Worm (Caenorhabditis elegans) whole organism, mixed stage, embryonic: ENCODE measurements around the gene F47B7.4.

Experiments used
- bed-3 ChIP-seq: fragments of 200-800 bp; sonication (Bioruptor generic); optimal IDR thresholded peaks from 3 replicates; lab custom pipeline; 2018; ENCODE audit warnings: mild to moderate bottlenecking, missing genetic modification characterization, moderate library complexity, missing compliant biosample characterization
- blmp-1 ChIP-seq: fragments of 150-350 bp; optimal IDR thresholded peaks from 2 replicates; lab custom pipeline; 2014; ENCODE audit warnings: missing biosample characterization, missing genetic modification characterization
- ceh-39 ChIP-seq: fragments of 150-350 bp; optimal IDR thresholded peaks from 2 replicates; lab custom pipeline; 2014; ENCODE audit warnings: missing biosample characterization, missing genetic modification characterization
- ceh-43 ChIP-seq: fragments of 200-800 bp; sonication (Bioruptor generic); optimal IDR thresholded peaks from 2 replicates; lab custom pipeline; 2018; ENCODE audit warnings: mild to moderate bottlenecking, missing genetic modification characterization, moderate library complexity, missing compliant biosample characterization
- ceh-83 ChIP-seq: fragments of 200-800 bp; sonication (Bioruptor generic); optimal IDR thresholded peaks from 2 replicates; lab custom pipeline; 2018; ENCODE audit warnings: mild to moderate bottlenecking, missing genetic modification characterization, missing compliant biosample characterization
- ces-1 ChIP-seq: fragments of 150-350 bp; optimal IDR thresholded peaks from 2 replicates; lab custom pipeline; 2014; ENCODE audit warnings: missing biosample characterization, missing genetic modification reagents, missing genetic modification characterization
- cnd-1 ChIP-seq: fragments of 200-800 bp; sonication (Bioruptor generic); optimal IDR thresholded peaks from 2 replicates; lab custom pipeline; 2018; ENCODE audit warnings: mild to moderate bottlenecking, missing genetic modification characterization, missing compliant biosample characterization
- drap-1 ChIP-seq: fragments of 200-800 bp; sonication (Bioruptor generic); optimal IDR thresholded peaks from 3 replicates; lab custom pipeline; 2018; ENCODE audit warnings: mild to moderate bottlenecking, missing genetic modification characterization, missing compliant biosample characterization
- elt-1 ChIP-seq: sonication (generic microtip); optimal IDR thresholded peaks from 2 replicates; lab custom pipeline; 2017; ENCODE audit warnings: missing genetic modification characterization, mild to moderate bottlenecking, missing compliant biosample characterization, antibody characterized with exemption, moderate library complexity, borderline replicate concordance; ENCODE audit not compliant: insufficient read depth
- elt-3 ChIP-seq: fragments of 150-350 bp; optimal IDR thresholded peaks from 2 replicates; lab custom pipeline; 2014; ENCODE audit warnings: missing biosample characterization, missing genetic modification characterization
- flh-1 ChIP-seq: fragments of 200-800 bp; sonication (Bioruptor generic); optimal IDR thresholded peaks from 2 replicates; lab custom pipeline; 2018; ENCODE audit warnings: mild to moderate bottlenecking, missing genetic modification characterization, moderate library complexity, missing compliant biosample characterization
- ham-2 ChIP-seq: fragments of 200-800 bp; sonication (Bioruptor generic); optimal IDR thresholded peaks from 2 replicates; lab custom pipeline; 2018; ENCODE audit warnings: mild to moderate bottlenecking, missing genetic modification characterization, missing compliant biosample characterization
- hlh-1 ChIP-seq: fragments of 150-350 bp; optimal IDR thresholded peaks from 2 replicates; lab custom pipeline; 2014; ENCODE audit warnings: missing biosample characterization, missing genetic modification reagents, missing genetic modification characterization
- lin-13 ChIP-seq: fragments of 150-350 bp; optimal IDR thresholded peaks from 2 replicates; lab custom pipeline; 2014; ENCODE audit warnings: missing biosample characterization, missing genetic modification characterization
- lin-32 ChIP-seq: fragments of 200-800 bp; sonication (Bioruptor generic); optimal IDR thresholded peaks from 2 replicates; lab custom pipeline; 2018; ENCODE audit warnings: mild to moderate bottlenecking, missing genetic modification characterization, missing compliant biosample characterization
- lsy-2 ChIP-seq: fragments of 150-350 bp; optimal IDR thresholded peaks from 2 replicates; lab custom pipeline; 2014; ENCODE audit warnings: missing biosample characterization, missing genetic modification characterization
- mab-5 ChIP-seq: fragments of 150-350 bp; optimal IDR thresholded peaks from 2 replicates; lab custom pipeline; 2014; ENCODE audit warnings: missing biosample characterization, missing genetic modification characterization
- mep-1 ChIP-seq: fragments of 150-350 bp; optimal IDR thresholded peaks from 2 replicates; lab custom pipeline; 2017; ENCODE audit warnings: missing biosample characterization, missing genetic modification reagents, missing genetic modification characterization, inconsistent platforms
- mls-2 ChIP-seq: sonication (generic microtip); optimal IDR thresholded peaks from 2 replicates; lab custom pipeline; 2016; ENCODE audit warnings: mild to moderate bottlenecking, missing genetic modification characterization, moderate library complexity, missing compliant biosample characterization
- nhr-12 ChIP-seq: fragments of 150-350 bp; optimal IDR thresholded peaks from 2 replicates; lab custom pipeline; 2014; ENCODE audit warnings: missing biosample characterization, missing genetic modification characterization
- nhr-2 ChIP-seq: fragments of 150-350 bp; optimal IDR thresholded peaks from 2 replicates; lab custom pipeline; 2014; ENCODE audit warnings: missing biosample characterization, missing genetic modification characterization
- nhr-237 ChIP-seq: fragments of 150-350 bp; optimal IDR thresholded peaks from 2 replicates; lab custom pipeline; 2014; ENCODE audit warnings: missing biosample characterization, missing genetic modification characterization
- nhr-76 ChIP-seq: sonication (generic microtip); optimal IDR thresholded peaks from 2 replicates; lab custom pipeline; 2017; ENCODE audit warnings: missing biosample characterization, missing genetic modification characterization
- pha-4 ChIP-seq: fragments of 150-350 bp; optimal IDR thresholded peaks from 2 replicates; lab custom pipeline; 2018; ENCODE audit warnings: missing biosample characterization, missing genetic modification reagents, missing genetic modification characterization
- sem-2 ChIP-seq: fragments of 200-800 bp; sonication (Bioruptor generic); optimal IDR thresholded peaks from 2 replicates; lab custom pipeline; 2018; ENCODE audit warnings: mild to moderate bottlenecking, missing genetic modification characterization, missing compliant biosample characterization
- snpc-4 ChIP-seq: fragments of 150-350 bp; optimal IDR thresholded peaks from 2 replicates; lab custom pipeline; 2014; ENCODE audit warnings: missing biosample characterization, missing genetic modification characterization
- sptf-1 ChIP-seq: sonication (generic microtip); optimal IDR thresholded peaks from 2 replicates; lab custom pipeline; 2017; ENCODE audit warnings: mild to moderate bottlenecking, missing genetic modification characterization, moderate library complexity, missing compliant biosample characterization
- tbx-8 ChIP-seq: fragments of 200-800 bp; sonication (Bioruptor generic); optimal IDR thresholded peaks from 2 replicates; lab custom pipeline; 2018; ENCODE audit warnings: mild to moderate bottlenecking, missing genetic modification characterization, moderate library complexity, missing compliant biosample characterization
- unc-120 ChIP-seq: sonication (generic microtip); optimal IDR thresholded peaks from 2 replicates; lab custom pipeline; 2017; ENCODE audit warnings: missing genetic modification characterization, missing compliant biosample characterization; ENCODE audit not compliant: poor library complexity, severe bottlenecking
- unc-39 ChIP-seq: fragments of 150-350 bp; optimal IDR thresholded peaks from 2 replicates; lab custom pipeline; 2014; ENCODE audit warnings: missing biosample characterization, missing genetic modification characterization
- unc-62 ChIP-seq: fragments of 150-350 bp; optimal IDR thresholded peaks from 2 replicates; lab custom pipeline; 2014; ENCODE audit warnings: missing biosample characterization, missing genetic modification reagents, missing genetic modification characterization
- zip-8 ChIP-seq: fragments of 150-350 bp; optimal IDR thresholded peaks from 2 replicates; lab custom pipeline; 2014; ENCODE audit warnings: missing biosample characterization, missing genetic modification characterization

F47B7.4 gene

DNA sequence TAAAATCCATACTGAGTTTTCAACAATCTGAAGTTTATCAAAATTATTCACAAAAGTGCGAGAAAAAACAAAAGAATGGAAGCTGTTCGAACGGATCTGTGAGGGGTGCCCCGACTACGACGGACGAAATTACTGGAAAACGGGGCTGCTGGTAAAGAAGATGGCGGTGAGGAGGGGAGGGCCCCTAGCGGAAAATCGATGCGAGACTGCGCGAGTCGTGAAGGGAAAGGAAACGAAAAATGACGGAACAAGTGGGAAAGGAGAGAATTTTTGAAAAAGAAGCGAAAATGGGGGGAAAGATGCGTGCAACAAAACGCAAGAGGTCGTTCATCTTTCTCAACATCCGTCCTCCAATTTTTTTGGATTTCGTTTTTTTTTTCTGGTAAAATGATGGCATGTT is 36.3 kb upstream of the F47B7.4 start:
- peak; percentile 28 for TF ChIP-seq mls-2
- TF ChIP-seq mep-1 (tag; lab: Kevin White, UChicago), result peak; percentile 26
- TF ChIP-seq unc-62 (GFP tag; lab: Kevin White, UChicago), result no peak
- TF ChIP-seq, all 35 proteins: peak for 2

- no peak for TF ChIP-seq zip-8 (tag; lab: Kevin White, UChicago)
Measured at ce11 chrX:3798288-3798687, 31.8 kb upstream of the F47B7.4 start.

- no peak for TF ChIP-seq ceh-83 (GFP tag; lab: Kevin White, UChicago)
- TF ChIP-seq sptf-1 (tag; lab: Kevin White, UChicago), result no peak
- no peak for TF ChIP-seq nhr-76
- TF ChIP-seq ceh-43, result no peak
- TF ChIP-seq mab-5, result no peak
- TF ChIP-seq unc-120 (tag; lab: Kevin White, UChicago), result no peak
- TF ChIP-seq tbx-8, result no peak
- TF ChIP-seq elt-1, result no peak
- TF ChIP-seq ham-2 (GFP tag; lab: Kevin White, UChicago), result no peak
- no peak for TF ChIP-seq drap-1
- TF ChIP-seq ceh-39 (tag; lab: Kevin White, UChicago), result no peak
- TF ChIP-seq ces-1 (GFP tag; lab: Kevin White, UChicago), result no peak
- no peak for TF ChIP-seq nhr-2 (tag; lab: Kevin White, UChicago)
Measured at ce11 chrX:3797882-3798281, 31.4 kb upstream of the F47B7.4 start, which contains the start of gene abu-10. TSS of gene abu-10 (plus strand) at chrX:3798182.

ce11 chrX:3795642-3796041 is 29.2 kb upstream of the F47B7.4 start, which contains the start of gene F35A5.5:
TSS of gene F35A5.5 (minus strand) at chrX:3795742.
- TF ChIP-seq drap-1 (no peak), mab-5 (no peak), elt-1 (no peak)

DNA sequence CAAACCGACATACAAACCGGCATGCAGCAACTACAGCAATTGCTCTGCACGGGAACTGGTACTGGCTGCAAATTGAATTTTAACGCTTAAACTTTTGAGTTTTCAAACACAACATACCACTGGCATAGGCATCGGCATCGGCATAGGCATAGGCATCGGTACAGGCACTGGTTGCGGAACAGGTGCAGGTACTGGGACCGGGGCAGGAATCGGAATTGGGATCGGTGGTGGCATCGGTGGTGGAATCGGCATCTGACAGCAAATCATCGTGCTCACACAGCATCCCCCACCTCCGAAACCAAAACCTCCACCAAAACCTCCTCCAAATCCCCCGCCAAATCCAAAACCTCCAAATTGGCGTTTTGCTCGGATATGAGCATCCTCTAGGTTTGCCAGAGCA is 27.7 kb upstream of the F47B7.4 start:
- no peak for TF ChIP-seq nhr-76
- TF ChIP-seq nhr-2 (tag; lab: Kevin White, UChicago), result no peak
- no peak for TF ChIP-seq flh-1 (GFP tag; lab: Kevin White, UChicago)
- no peak for TF ChIP-seq ces-1 (GFP tag; lab: Kevin White, UChicago)
- TF ChIP-seq nhr-237 (tag; lab: Kevin White, UChicago), result no peak
- no peak for TF ChIP-seq pha-4 (tag; lab: Kevin White, UChicago)
- TF ChIP-seq lsy-2 (tag; lab: Kevin White, UChicago), result no peak
- no peak for TF ChIP-seq snpc-4 (tag; lab: Kevin White, UChicago)
- TF ChIP-seq ceh-39 (tag; lab: Kevin White, UChicago), result no peak
- TF ChIP-seq hlh-1 (tag; lab: Kevin White, UChicago), result no peak
- no peak for TF ChIP-seq zip-8 (tag; lab: Kevin White, UChicago)
- no peak for TF ChIP-seq mep-1 (tag; lab: Kevin White, UChicago)
- TF ChIP-seq nhr-12 (tag; lab: Kevin White, UChicago), result no peak

DNA sequence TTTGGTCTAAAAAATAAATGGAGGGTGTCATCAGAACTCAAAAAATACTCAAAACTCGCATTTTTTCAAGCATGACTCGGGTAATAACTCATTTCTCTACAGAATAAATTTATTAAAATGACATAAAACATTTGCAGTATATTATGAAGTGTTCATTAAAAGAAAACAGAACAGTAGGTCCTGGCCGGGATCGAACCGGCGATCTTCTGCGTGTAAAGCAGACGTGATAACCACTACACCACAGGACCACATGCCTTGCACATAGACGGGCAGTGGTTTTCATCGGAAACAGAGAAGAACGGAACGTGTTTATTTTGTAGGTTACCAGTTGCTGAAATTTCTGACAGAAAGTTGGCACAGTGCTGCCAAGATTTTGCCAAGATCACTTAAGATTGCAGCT is 26.9 kb upstream of the F47B7.4 start:
- TF ChIP-seq unc-120 (tag; lab: Kevin White, UChicago), result no peak
- no peak for TF ChIP-seq lin-32

ce11 chrX:3792715-3793114 is 26.3 kb upstream of the F47B7.4 start, which contains the start of gene idpp-5:
TSS of gene idpp-5 (minus strand) at chrX:3792815.
- TF ChIP-seq sem-2 (GFP tag; lab: Kevin White, UChicago) (no peak), unc-39 (tag; lab: Kevin White, UChicago) (no peak), sptf-1 (tag; lab: Kevin White, UChicago) (no peak), drap-1 (no peak), cnd-1 (tag; lab: Kevin White, UChicago) (no peak), bed-3 (GFP tag; lab: Kevin White, UChicago) (no peak), ceh-43 (no peak), nhr-237 (tag; lab: Kevin White, UChicago) (no peak), ces-1 (GFP tag; lab: Kevin White, UChicago) (no peak), pha-4 (tag; lab: Kevin White, UChicago) (no peak), flh-1 (GFP tag; lab: Kevin White, UChicago) (no peak), ceh-83 (GFP tag; lab: Kevin White, UChicago) (no peak), lsy-2 (tag; lab: Kevin White, UChicago) (no peak), zip-8 (tag; lab: Kevin White, UChicago) (no peak), nhr-76 (no peak), ceh-39 (tag; lab: Kevin White, UChicago) (no peak), blmp-1 (tag; lab: Kevin White, UChicago) (no peak), elt-1 (no peak), elt-3 (tag; lab: Kevin White, UChicago) (no peak), lin-13 (tag; lab: Kevin White, UChicago) (no peak)
